Worm (Caenorhabditis elegans) whole organism, L4/young adult: ENCODE measurements around the gene C13B9.2.

Experiments used
- W03F9.2 ChIP-seq: fragments of 150-350 bp; optimal IDR thresholded peaks from 2 replicates; lab custom pipeline; 2014; ENCODE audit warnings: missing biosample characterization, missing genetic modification characterization
- him-1 ChIP-seq: sonication (generic microtip); optimal IDR thresholded peaks from 2 replicates; lab custom pipeline; 2016; ENCODE audit warnings: missing genotype, missing genetic modification reagents, missing genetic modification characterization, missing compliant biosample characterization

DNA sequence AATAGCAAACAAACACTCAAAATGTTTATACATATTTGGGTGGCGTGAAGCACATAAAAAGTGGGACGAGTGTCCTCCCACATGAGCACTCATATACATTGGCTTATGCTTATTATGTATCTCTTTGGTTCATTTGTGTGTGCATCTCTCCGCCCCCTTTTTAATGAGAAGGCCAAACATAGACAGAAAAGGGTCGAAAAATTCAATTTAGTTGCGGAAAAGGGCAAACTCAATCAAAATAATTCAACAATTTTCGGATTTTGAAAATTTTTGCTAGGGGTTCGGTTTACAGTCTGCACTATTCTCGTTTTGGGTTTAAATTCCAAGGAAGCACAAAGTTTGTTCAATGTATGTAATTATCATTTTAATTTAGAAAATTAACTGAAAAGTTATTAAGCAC lies 27.5 kb downstream of the C13B9.2 start:
- TF ChIP-seq W03F9.2 (tag; lab: Kevin White, UChicago), result no peak
- no peak for TF ChIP-seq him-1 (tag; lab: Kevin White, UChicago)
